Worm (Caenorhabditis elegans): ENCODE measurements around the gene gei-8.
A peak's percentile ranks its signal among the peaks of the same experiment; 100 is the strongest.

Gene gei-8

DNA sequence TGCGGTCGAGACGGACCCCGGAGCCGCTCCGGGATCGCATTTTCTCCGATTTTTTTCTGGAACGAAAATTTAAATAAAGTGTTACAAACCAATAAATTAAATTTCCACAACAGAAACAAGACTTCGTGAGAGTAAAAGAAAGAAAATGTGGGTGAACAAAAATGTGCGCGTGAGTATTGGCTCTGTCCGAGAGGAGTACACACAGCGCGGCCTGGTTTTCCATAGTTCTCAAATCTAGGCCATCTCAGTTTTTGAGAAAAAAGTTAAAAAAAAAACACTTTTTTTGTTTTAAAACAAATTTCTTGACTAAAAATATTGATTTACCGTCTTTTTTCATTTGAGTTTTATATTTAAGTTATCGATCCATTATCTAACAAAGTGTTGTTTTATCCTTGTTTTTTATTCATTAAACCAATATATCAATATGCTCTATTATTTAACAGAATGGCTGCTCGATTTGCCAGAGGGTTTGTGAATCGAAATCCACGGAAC, 23.6 kb upstream of the gei-8 start, which contains the start of the genes C14B9.8 and mrpl-18 (continued):
- TF ChIP-seq unc-86 (tag; optimal IDR thresholded peaks at IDR 0.05) (peak; percentile 57), mab-9 (GFP tag; IDR thresholded peaks at IDR 0.05) (peak; percentile 64; the same call in 1 of the 2 replicates), efl-1 (optimal IDR thresholded peaks at IDR 0.05) (peak; percentile 69 to 73), efl-1 (GFP tag; optimal IDR thresholded peaks at IDR 0.05 in 1 of 2) (peak; percentile 66 to 97), rnt-1 (tag; optimal IDR thresholded peaks at IDR 0.05) (peak; percentile 99), mef-2 (tag; optimal IDR thresholded peaks at IDR 0.05) (no peak), zag-1 (tag; optimal IDR thresholded peaks at IDR 0.05) (no peak), swsn-7 (tag; optimal IDR thresholded peaks at IDR 0.05) (peak; percentile 69), tbx-2 (tag; optimal IDR thresholded peaks at IDR 0.05) (peak; percentile 83), nhr-71 (tag; optimal IDR thresholded peaks at IDR 0.05) (peak; percentile 87), nhr-20 (tag; optimal IDR thresholded peaks at IDR 0.05) (peak; percentile 67), F16B12.6 (tag; optimal IDR thresholded peaks at IDR 0.05) (peak; percentile 43), snu-23 (GFP tag; optimal IDR thresholded peaks at IDR 0.05) (peak; percentile 73), dsc-1 (tag; optimal IDR thresholded peaks at IDR 0.05) (peak; percentile 85), ztf-4 (tag; optimal IDR thresholded peaks at IDR 0.05) (no peak), mep-1 (tag; optimal IDR thresholded peaks at IDR 0.05) (peak; percentile 73), aly-2 (tag; optimal IDR thresholded peaks at IDR 0.05) (peak; percentile 22), sptf-1 (tag; optimal IDR thresholded peaks at IDR 0.05) (no peak), tlp-1 (tag; optimal IDR thresholded peaks at IDR 0.05) (no peak), ztf-11 (tag; optimal IDR thresholded peaks at IDR 0.05) (peak in 1 of 2 experiments; percentile 89), skn-1 (tag; optimal IDR thresholded peaks at IDR 0.05) (peak; percentile 13), nhr-12 (tag; optimal IDR thresholded peaks at IDR 0.05) (no peak), vab-15 (tag; optimal IDR thresholded peaks at IDR 0.05) (no peak), pax-3 (tag; optimal IDR thresholded peaks at IDR 0.05) (peak; percentile 70), unc-98 (GFP tag; IDR thresholded peaks at IDR 0.05) (peak; percentile 61), unc-62 (GFP tag; optimal IDR thresholded peaks at IDR 0.05) (no peak), lin-13 (GFP tag; optimal IDR thresholded peaks at IDR 0.05) (peak; percentile 50), unc-130 (tag; optimal IDR thresholded peaks at IDR 0.05) (no peak), efl-3 (GFP tag; optimal IDR thresholded peaks at IDR 0.05) (no peak), fos-1 (tag; optimal IDR thresholded peaks at IDR 0.05) (no peak), fkh-8 (tag; optimal IDR thresholded peaks at IDR 0.05) (peak; percentile 73), nhr-47 (tag; optimal IDR thresholded peaks at IDR 0.05) (peak; percentile 88), Y116A8C.19 (tag; optimal IDR thresholded peaks at IDR 0.05; ENCODE audit: borderline replicate concordance) (peak; percentile 63), dpl-1 (GFP tag; optimal IDR thresholded peaks at IDR 0.05) (peak; percentile 54 to 71 (median 69)), lsy-2 (tag; optimal IDR thresholded peaks at IDR 0.05) (peak; percentile 78 to 82), nhr-19 (GFP tag; conservative IDR thresholded peaks at IDR 0.05) (peak; percentile 70), zip-4 (GFP tag; optimal IDR thresholded peaks at IDR 0.05) (peak; percentile 6), nhr-84 (tag; optimal IDR thresholded peaks at IDR 0.05) (no peak), nhr-11 (tag; optimal IDR thresholded peaks at IDR 0.05) (no peak), ceh-8 (GFP tag; optimal IDR thresholded peaks at IDR 0.05) (no peak), ceh-90 (tag; optimal IDR thresholded peaks at IDR 0.05) (peak; percentile 93)

DNA sequence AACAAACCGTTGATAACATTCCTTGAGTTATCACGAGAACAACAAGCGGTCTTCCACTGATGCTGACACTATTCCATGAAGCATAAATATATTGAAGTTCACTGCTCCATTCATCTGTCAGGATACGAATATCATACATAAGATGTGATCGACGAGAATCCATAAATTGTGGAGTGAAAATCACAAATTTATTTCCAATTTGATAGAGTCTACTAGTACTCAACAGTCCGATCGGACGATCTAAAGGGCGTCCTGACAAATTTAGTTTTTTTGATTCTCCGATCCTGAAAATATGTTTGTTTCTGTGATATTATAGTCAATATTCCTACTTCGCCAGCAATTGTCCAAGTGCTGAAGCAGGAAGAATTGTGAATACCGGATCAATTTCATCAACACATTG, 21.2 kb upstream of the gei-8 start:
- TF ChIP-seq Y116A8C.19 (tag; optimal IDR thresholded peaks at IDR 0.05; ENCODE audit: borderline replicate concordance): no peak
- TF ChIP-seq lin-13 (GFP tag; optimal IDR thresholded peaks at IDR 0.05): no peak
- no peak for TF ChIP-seq nhr-20 (tag; optimal IDR thresholded peaks at IDR 0.05)
- no peak for TF ChIP-seq xbp-1 (tag; optimal IDR thresholded peaks at IDR 0.05)
- no peak for TF ChIP-seq lsy-2 (tag; optimal IDR thresholded peaks at IDR 0.05)
- TF ChIP-seq fos-1 (tag; optimal IDR thresholded peaks at IDR 0.05): no peak
- no peak for TF ChIP-seq ztf-4 (tag; optimal IDR thresholded peaks at IDR 0.05)
- TF ChIP-seq zag-1 (tag; optimal IDR thresholded peaks at IDR 0.05): no peak
- no peak for TF ChIP-seq mab-9 (GFP tag; IDR thresholded peaks at IDR 0.05)
- no peak for TF ChIP-seq ztf-11 (tag; optimal IDR thresholded peaks at IDR 0.05)
- no peak for TF ChIP-seq skn-1 (tag; optimal IDR thresholded peaks at IDR 0.05)
- TF ChIP-seq snu-23 (GFP tag; optimal IDR thresholded peaks at IDR 0.05): no peak
- no peak for TF ChIP-seq lir-3 (tag; optimal IDR thresholded peaks at IDR 0.05; ENCODE audit: poor library complexity)
- TF ChIP-seq jun-1 (tag; optimal IDR thresholded peaks at IDR 0.05): no peak
- TF ChIP-seq dpl-1 (GFP tag; optimal IDR thresholded peaks at IDR 0.05): no peak

Measured in whole organism, L1 larva.